Fruit fly (Drosophila melanogaster) S2 (cell line): Measurements from ENCODE around the gene CG33641.

ENCODE experiments used
- CG8478 ChIP-seq: fragments of >200 bp; optimal IDR thresholded peaks from 2 replicates; lab custom pipeline; 2018
- CTCF ChIP-seq, 2 experiments: fragments of >200 bp; optimal IDR thresholded peaks; 2 replicates each; lab custom pipeline; 2018

dm6 chr2L:13554547-13555159 is 25.8 kb downstream of the CG33641 start:
- TF ChIP-seq CG8478 (lab: Kevin White, UChicago) (no peak), CTCF (optimal IDR thresholded peaks at IDR 0.05; lab: Kevin White, UChicago) (no peak)
